Fruit fly (Drosophila melanogaster): ENCODE data around the gene CG11986.

dm6 chr3R:9011708-9012107, 3.5 kb upstream of the CG11986 start:
- TF ChIP-seq Lpt (GFP tag; optimal IDR thresholded peaks at IDR 0.05): no peak
- no peak for TF ChIP-seq net (GFP tag; optimal IDR thresholded peaks at IDR 0.05)
- TF ChIP-seq CG32006 (GFP tag; optimal IDR thresholded peaks at IDR 0.05): no peak
- no peak for TF ChIP-seq CG8632 (GFP tag; optimal IDR thresholded peaks at IDR 0.05)
- no peak for TF ChIP-seq Sox14 (GFP tag; optimal IDR thresholded peaks at IDR 0.05)
- no peak for TF ChIP-seq CG11902 (GFP tag; optimal IDR thresholded peaks at IDR 0.05)
- no peak for TF ChIP-seq Ets96B (tag; optimal IDR thresholded peaks at IDR 0.05)
- no peak for TF ChIP-seq CG34406 (GFP tag; optimal IDR thresholded peaks at IDR 0.05)

All from whole organism, prepupa.